Worm (Caenorhabditis elegans): ENCODE results near the gene C48B4.9.

The C48B4.9 gene

DNA sequence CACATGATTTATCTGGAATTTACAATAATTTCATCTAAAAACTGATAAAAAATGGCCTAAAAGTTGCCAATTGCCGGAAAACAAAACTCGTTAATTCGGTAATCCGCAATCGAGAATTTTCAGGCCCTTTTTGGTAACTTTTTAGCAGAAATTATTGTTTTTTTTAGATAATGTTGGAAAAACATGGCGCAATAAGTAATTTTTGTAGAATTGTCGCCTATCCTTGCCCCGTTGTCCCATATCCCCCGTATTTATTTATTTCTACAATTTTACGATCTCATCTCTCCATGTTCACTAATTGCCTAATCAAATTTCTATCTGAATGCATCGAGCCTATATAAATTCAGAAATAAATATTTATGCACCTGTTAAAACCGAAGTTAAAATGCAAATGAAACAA, 50.1 kb downstream of the C48B4.9 start:
- TF ChIP-seq lin-13 (tag; optimal IDR thresholded peaks at IDR 0.05) (no peak), unc-62 (GFP tag; optimal IDR thresholded peaks at IDR 0.05) (no peak), ces-1 (GFP tag; optimal IDR thresholded peaks at IDR 0.05) (no peak), hlh-1 (tag; optimal IDR thresholded peaks at IDR 0.05) (no peak)
